Fruit fly (Drosophila melanogaster): ENCODE measurements around the gene EMC4.

DNA sequence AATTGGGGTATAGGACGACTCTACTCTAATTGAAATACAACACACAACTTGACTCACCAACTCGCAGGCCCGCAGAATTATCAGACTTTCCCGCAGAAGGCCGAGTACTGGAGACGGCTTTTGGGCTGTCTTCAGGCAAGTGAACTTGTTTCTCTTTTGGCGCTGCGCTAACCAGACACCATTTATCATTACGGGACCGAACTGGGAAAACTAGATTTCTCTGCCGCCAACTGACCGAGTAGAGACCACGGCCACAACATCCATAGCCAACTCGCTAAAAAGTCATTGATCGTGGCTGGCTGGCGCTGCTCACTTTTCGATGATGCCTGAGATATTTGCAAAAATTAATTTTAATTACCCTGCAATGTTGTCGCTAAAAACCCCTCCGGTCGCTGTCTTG, 19.1 kb downstream of the EMC4 start:
- no peak for TF ChIP-seq usp (GFP tag; optimal IDR thresholded peaks at IDR 0.05)
- TF ChIP-seq EcR (GFP tag; optimal IDR thresholded peaks at IDR 0.05): no peak
- TF ChIP-seq psq (optimal IDR thresholded peaks at IDR 0.05): no peak
- no peak for TF ChIP-seq CG8478 (optimal IDR thresholded peaks at IDR 0.05)
